Fruit fly (Drosophila melanogaster) whole organism, pupa: ENCODE data around the gene MED15.

ENCODE experiments used
- CG10348 ChIP-seq: fragments of 200-800 bp; sonication (Bioruptor generic); IDR thresholded peaks from 2 replicates; pipeline ENCODE4 v1.3.6; 2022; ENCODE audit warnings: missing biosample characterization, missing genetic modification characterization
- CG15710 ChIP-seq: fragments of 200-800 bp; sonication (Bioruptor generic); optimal IDR thresholded peaks from 2 replicates; lab custom pipeline; 2018; ENCODE audit warnings: missing biosample characterization, mild to moderate bottlenecking, missing genetic modification characterization, moderate library complexity
- CG8159 ChIP-seq: fragments of 200-800 bp; sonication (Bioruptor generic); optimal IDR thresholded peaks from 3 replicates; lab custom pipeline; 2018; ENCODE audit warnings: missing biosample characterization, mild to moderate bottlenecking, missing genetic modification characterization, moderate library complexity
- CG9948 ChIP-seq: fragments of 200-800 bp; sonication (Bioruptor generic); optimal IDR thresholded peaks from 2 replicates; lab custom pipeline; 2018; ENCODE audit warnings: missing biosample characterization, mild to moderate bottlenecking, missing genetic modification characterization, moderate library complexity
- Pif1B ChIP-seq: fragments of 200-800 bp; sonication (Bioruptor generic); optimal IDR thresholded peaks from 3 replicates; lab custom pipeline; 2016; ENCODE audit warnings: missing biosample characterization, missing genetic modification characterization
- Snoo ChIP-seq: fragments of 200-800 bp; sonication (Bioruptor generic); optimal IDR thresholded peaks from 3 replicates; lab custom pipeline; 2017; ENCODE audit warnings: missing biosample characterization, mild to moderate bottlenecking, missing genetic modification characterization, inconsistent platforms
- rn ChIP-seq: fragments of 200-800 bp; sonication (Bioruptor generic); IDR thresholded peaks from 2 replicates; pipeline ENCODE4 v1.3.6; 2022; ENCODE audit warnings: missing biosample characterization, missing genetic modification characterization

- TF ChIP-seq Snoo (tag; lab: Kevin White, UChicago) = no peak
- peak; percentile 61 for TF ChIP-seq CG8159
- peak; percentile 49 for TF ChIP-seq CG15710 (tag; lab: Kevin White, UChicago)
- TF ChIP-seq rn = peak; percentile 54; the same call in 1 of the 2 replicates
- TF ChIP-seq CG10348 (GFP tag; lab: Robert Waterston, UW) = 0 out of 2 replicates have a peak, but pooled peaks have one; percentile 23
- peak; percentile 51 for TF ChIP-seq Pif1B (GFP tag; lab: Kevin White, UChicago)
- TF ChIP-seq CG9948 (tag; lab: Kevin White, UChicago) = peak; percentile 52
These were observed 37.5 kb upstream of the MED15 start for dm6 chr2L:435311-435806.
